Fruit fly (Drosophila melanogaster) whole organism, embryonic: ENCODE results near the gene Mtp.

Experiments used
- CG10431 ChIP-seq: fragments of 200-800 bp; sonication (Bioruptor generic); optimal IDR thresholded peaks from 3 replicates; lab custom pipeline; 2018; ENCODE audit warnings: missing biosample characterization, mild to moderate bottlenecking, missing genetic modification characterization
- CG10543 ChIP-seq: fragments of 200-800 bp; sonication (Bioruptor generic); optimal IDR thresholded peaks from 3 replicates; lab custom pipeline; 2017; ENCODE audit warnings: missing biosample characterization, mild to moderate bottlenecking, missing genetic modification characterization, moderate library complexity
- CG11504 ChIP-seq: fragments of 200-800 bp; sonication (Bioruptor generic); optimal IDR thresholded peaks from 3 replicates; lab custom pipeline; 2019; ENCODE audit warnings: missing biosample characterization, mild to moderate bottlenecking, missing genetic modification characterization, moderate library complexity
- CG11723 ChIP-seq: fragments of 200-800 bp; sonication (Bioruptor generic); optimal IDR thresholded peaks from 2 replicates; lab custom pipeline; 2017; ENCODE audit warnings: missing biosample characterization, mild to moderate bottlenecking, missing genetic modification characterization
- CG12104 ChIP-seq: fragments of 200-800 bp; sonication (Bioruptor generic); optimal IDR thresholded peaks from 3 replicates; lab custom pipeline; 2016; ENCODE audit warnings: missing biosample characterization, missing genetic modification characterization
- CG12744 ChIP-seq: fragments of 200-800 bp; sonication (Bioruptor generic); optimal IDR thresholded peaks from 2 replicates; lab custom pipeline; 2016; ENCODE audit warnings: missing biosample characterization, missing genetic modification characterization
- CG12769 ChIP-seq: fragments of 200-800 bp; sonication (Bioruptor generic); optimal IDR thresholded peaks from 2 replicates; lab custom pipeline; 2019; ENCODE audit warnings: missing biosample characterization, mild to moderate bottlenecking, missing genetic modification characterization, moderate library complexity
- CG13894 ChIP-seq: fragments of 200-800 bp; sonication (Bioruptor generic); optimal IDR thresholded peaks from 3 replicates; lab custom pipeline; 2018; ENCODE audit warnings: missing biosample characterization, mild to moderate bottlenecking, missing genetic modification characterization, moderate library complexity
- CG15011 ChIP-seq: fragments of 200-800 bp; sonication (Bioruptor generic); optimal IDR thresholded peaks from 3 replicates; lab custom pipeline; 2018; ENCODE audit warnings: missing biosample characterization, mild to moderate bottlenecking, missing genetic modification characterization
- CG15073 ChIP-seq: fragments of 200-800 bp; sonication (Bioruptor generic); optimal IDR thresholded peaks from 2 replicates; lab custom pipeline; 2016; ENCODE audit warnings: missing biosample characterization, missing genetic modification characterization
- CG15269 ChIP-seq: fragments of 200-800 bp; sonication (Bioruptor generic); optimal IDR thresholded peaks from 2 replicates; lab custom pipeline; 2018; ENCODE audit warnings: missing biosample characterization, mild to moderate bottlenecking, missing genetic modification characterization, moderate library complexity
- CG15514 ChIP-seq: fragments of 200-800 bp; sonication (Bioruptor generic); optimal IDR thresholded peaks from 3 replicates; lab custom pipeline; 2017; ENCODE audit warnings: missing biosample characterization, missing genetic modification characterization, mild to moderate bottlenecking, moderate library complexity, missing genetic modification reagents
- CG16779 ChIP-seq: fragments of 200-800 bp; sonication (Bioruptor generic); IDR thresholded peaks from 2 replicates; pipeline ENCODE4 v1.3.6; 2022; ENCODE audit warnings: missing biosample characterization, missing genetic modification characterization
- CG17186 ChIP-seq: fragments of 200-800 bp; sonication (Bioruptor generic); optimal IDR thresholded peaks from 3 replicates; lab custom pipeline; 2017; ENCODE audit warnings: missing biosample characterization, missing genetic modification reagents, missing genetic modification characterization
- CG17385 ChIP-seq: fragments of 200-800 bp; sonication (Bioruptor generic); optimal IDR thresholded peaks from 3 replicates; lab custom pipeline; 2018; ENCODE audit warnings: missing biosample characterization, mild to moderate bottlenecking, missing genetic modification characterization
- CG30020 ChIP-seq: fragments of 200-800 bp; optimal IDR thresholded peaks from 2 replicates; lab custom pipeline; 2019; ENCODE audit warnings: missing biosample characterization, mild to moderate bottlenecking, missing genetic modification characterization, moderate library complexity
- CG31441 ChIP-seq: fragments of 200-800 bp; sonication (Bioruptor generic); IDR thresholded peaks from 2 replicates; pipeline ENCODE4 v1.3.6; 2022; ENCODE audit warnings: missing biosample characterization, missing genetic modification characterization
- CG32767 ChIP-seq: fragments of 200-800 bp; sonication (Bioruptor generic); IDR thresholded peaks from 2 replicates; pipeline ENCODE4 v1.3.6; 2022; ENCODE audit warnings: missing biosample characterization, missing genetic modification characterization
- CG7786 ChIP-seq: fragments of 200-800 bp; sonication (Bioruptor generic); optimal IDR thresholded peaks from 2 replicates; lab custom pipeline; 2016; ENCODE audit warnings: missing biosample characterization, missing genetic modification characterization
- CG8290 ChIP-seq, 3 experiments: fragments of 200-800 bp; sonication (Bioruptor generic); optimal IDR thresholded peaks; 2 replicates each; lab custom pipeline; 2016 to 2019; ENCODE audit warnings: missing biosample characterization in 3 of 3, missing genetic modification characterization in 3 of 3, mild to moderate bottlenecking in 2 of 3, moderate library complexity in 1 of 3
- CG9437 ChIP-seq: fragments of 200-800 bp; sonication (Bioruptor generic); optimal IDR thresholded peaks from 2 replicates; lab custom pipeline; 2018; ENCODE audit warnings: missing biosample characterization, mild to moderate bottlenecking, missing genetic modification characterization
- Camta ChIP-seq: fragments of 200-800 bp; sonication (Bioruptor generic); optimal IDR thresholded peaks from 2 replicates; lab custom pipeline; 2016; ENCODE audit warnings: missing biosample characterization, missing genetic modification characterization
- CkIIα-i1 ChIP-seq: fragments of 200-800 bp; sonication (Bioruptor generic); IDR thresholded peaks from 2 replicates; pipeline ENCODE4 v1.3.6; 2022; ENCODE audit warnings: missing biosample characterization, missing genetic modification characterization
- Drgx ChIP-seq: fragments of 200-800 bp; sonication (Bioruptor generic); IDR thresholded peaks from 2 replicates; pipeline ENCODE4 v1.3.6; 2022; ENCODE audit warnings: missing biosample characterization, missing genetic modification characterization
- E2f2 ChIP-seq: fragments of 200-800 bp; sonication (Bioruptor generic); IDR thresholded peaks from 2 replicates; pipeline ENCODE4 v1.3.6; 2022; ENCODE audit warnings: missing biosample characterization, missing genetic modification characterization
- H15 ChIP-seq: fragments of 200-800 bp; sonication (Bioruptor generic); IDR thresholded peaks from 3 replicates; pipeline ENCODE4 v1.3.6; 2022; ENCODE audit warnings: missing biosample characterization, missing genetic modification characterization
- HLH54F ChIP-seq: fragments of 200-800 bp; sonication (Bioruptor generic); optimal IDR thresholded peaks from 3 replicates; lab custom pipeline; 2016; ENCODE audit warnings: missing biosample characterization, missing genetic modification characterization
- Hand ChIP-seq: fragments of 200-800 bp; sonication (Bioruptor generic); optimal IDR thresholded peaks from 2 replicates; lab custom pipeline; 2017; ENCODE audit warnings: mild to moderate bottlenecking, missing biosample characterization, missing genetic modification reagents, missing genetic modification characterization
- Hr39 ChIP-seq: fragments of >200 bp; optimal IDR thresholded peaks from 2 replicates; lab custom pipeline; 2017
- Lpt ChIP-seq: fragments of >200 bp; optimal IDR thresholded peaks from 2 replicates; lab custom pipeline; 2018; ENCODE audit warnings: missing biosample characterization, missing genetic modification characterization
- MBD-R2 ChIP-seq: fragments of 200-800 bp; sonication (Bioruptor generic); IDR thresholded peaks from 2 replicates; pipeline ENCODE4 v1.3.6; 2022; ENCODE audit warnings: missing biosample characterization, missing genetic modification characterization
- Neu2 ChIP-seq: fragments of 200-800 bp; sonication (Bioruptor generic); optimal IDR thresholded peaks from 3 replicates; lab custom pipeline; 2016; ENCODE audit warnings: missing biosample characterization, missing genetic modification characterization, borderline replicate concordance
- PHDP ChIP-seq: fragments of 200-800 bp; sonication (Bioruptor generic); optimal IDR thresholded peaks from 3 replicates; lab custom pipeline; 2018; ENCODE audit warnings: missing biosample characterization, mild to moderate bottlenecking, missing genetic modification characterization, moderate library complexity
- YL-1 ChIP-seq: fragments of 200-800 bp; sonication (Bioruptor generic); optimal IDR thresholded peaks from 3 replicates; lab custom pipeline; 2017; ENCODE audit warnings: missing biosample characterization, mild to moderate bottlenecking, missing genetic modification characterization
- al ChIP-seq: fragments of 200-800 bp; sonication (Bioruptor generic); IDR thresholded peaks from 2 replicates; pipeline ENCODE4 v1.3.6; 2022; ENCODE audit warnings: missing biosample characterization, missing genetic modification characterization
- cas ChIP-seq: fragments of 200-800 bp; sonication (Bioruptor generic); IDR thresholded peaks from 2 replicates; pipeline ENCODE4 v1.3.6; 2022; ENCODE audit warnings: missing biosample characterization, missing genetic modification characterization
- croc ChIP-seq: fragments of 200-800 bp; sonication (Bioruptor generic); conservative IDR thresholded peaks from 3 replicates; pipeline ENCODE4 v1.3.6; 2022; ENCODE audit warnings: missing biosample characterization, missing genetic modification characterization
- dan ChIP-seq: fragments of 200-800 bp; sonication (Bioruptor generic); IDR thresholded peaks from 2 replicates; pipeline ENCODE4 v1.3.6; 2022; ENCODE audit warnings: missing biosample characterization, missing genetic modification characterization
- dati ChIP-seq: fragments of 200-800 bp; sonication (Bioruptor generic); IDR thresholded peaks from 2 replicates; pipeline ENCODE4 v1.3.6; 2022; ENCODE audit warnings: missing biosample characterization, missing genetic modification characterization
- eyg ChIP-seq: fragments of 200-800 bp; sonication (Bioruptor generic); optimal IDR thresholded peaks from 3 replicates; lab custom pipeline; 2016; ENCODE audit warnings: missing biosample characterization, missing genetic modification characterization
- gce ChIP-seq: fragments of 200-800 bp; sonication (Bioruptor generic); IDR thresholded peaks from 3 replicates; pipeline ENCODE4 v1.3.6; 2022; ENCODE audit warnings: missing biosample characterization, missing genetic modification characterization
- gfzf ChIP-seq: fragments of 200-800 bp; sonication (Bioruptor generic); optimal IDR thresholded peaks from 2 replicates; lab custom pipeline; 2016; ENCODE audit warnings: missing biosample characterization, mild to moderate bottlenecking, missing genetic modification characterization, moderate library complexity
- grn ChIP-seq: fragments of 200-800 bp; sonication (Bioruptor generic); optimal IDR thresholded peaks from 3 replicates; lab custom pipeline; 2017; ENCODE audit warnings: missing biosample characterization, missing genetic modification characterization
- hkb ChIP-seq, 2 experiments: fragments of 200-800 bp in 1 of 2; fragments of >200 bp in 1 of 2; sonication (Bioruptor generic) in 1 of 2; IDR thresholded peaks in 1 of 2; optimal IDR thresholded peaks in 1 of 2; 2 replicates each; pipeline versions ENCODE4 v1.3.6 to Lab custom; 2017 to 2022; ENCODE audit warnings: missing biosample characterization in 1 of 2, missing genetic modification characterization in 1 of 2
- oc ChIP-seq: fragments of 200-800 bp; sonication (Bioruptor generic); optimal IDR thresholded peaks from 2 replicates; lab custom pipeline; 2018; ENCODE audit warnings: missing biosample characterization, mild to moderate bottlenecking, missing genetic modification characterization, moderate library complexity
- pan ChIP-seq, 4 experiments: fragments of >200 bp in 3 of 4; fragments of 200-800 bp in 1 of 4; sonication (Bioruptor generic) in 1 of 4; optimal IDR thresholded peaks in 3 of 4; IDR thresholded peaks in 1 of 4; 2 replicates each; pipeline versions ENCODE4 v1.3.6 to Lab custom; 2017 to 2022; ENCODE audit warnings: missing biosample characterization in 2 of 4, missing genetic modification characterization in 2 of 4, mixed read lengths in 1 of 4
- stwl ChIP-seq: fragments of 200-800 bp; sonication (Bioruptor generic); optimal IDR thresholded peaks from 3 replicates; lab custom pipeline; 2018; ENCODE audit warnings: missing biosample characterization, mild to moderate bottlenecking, missing genetic modification characterization, moderate library complexity
- sug ChIP-seq: fragments of 200-800 bp; optimal IDR thresholded peaks from 2 replicates; lab custom pipeline; 2019; ENCODE audit warnings: missing biosample characterization, mild to moderate bottlenecking, missing genetic modification characterization, moderate library complexity
- zen2 ChIP-seq: fragments of 200-800 bp; sonication (Bioruptor generic); IDR thresholded peaks from 3 replicates; pipeline ENCODE4 v1.3.6; 2022; ENCODE audit warnings: missing biosample characterization, missing genetic modification characterization; ENCODE audit not compliant: partially characterized antibody

Gene Mtp

dm6 chr2L:20869804-20870295, 52.8 kb downstream of the Mtp start, which contains the start of gene CG14401:
CG14401 (plus strand) TSS chr2L:20869854.
- TF ChIP-seq zen2 (GFP tag; lab: Robert Waterston, UW), result no peak; the same call in 2 of the 3 replicates
- TF ChIP-seq Neu2 (GFP tag; lab: Kevin White, UChicago), result no peak
- no peak for TF ChIP-seq Hand
- no peak for TF ChIP-seq E2f2 (GFP tag; lab: Robert Waterston, UW)
- TF ChIP-seq cas (GFP tag; lab: Robert Waterston, UW), result no peak
- no peak for TF ChIP-seq H15 (GFP tag; lab: Robert Waterston, UW)
- no peak for TF ChIP-seq CG10431
- no peak for TF ChIP-seq gfzf
- no peak for TF ChIP-seq CG9437
- no peak for TF ChIP-seq stwl
- no peak for TF ChIP-seq gce (GFP tag; lab: Robert Waterston, UW)
- no peak for TF ChIP-seq CG12104 (GFP tag; lab: Kevin White, UChicago)
- TF ChIP-seq oc (tag; lab: Kevin White, UChicago), result no peak
- peak; percentile 72 for TF ChIP-seq CG10543
- no peak for TF ChIP-seq CG11723
- peak; percentile 16 for TF ChIP-seq CG12769 (tag; lab: Kevin White, UChicago)
- no peak for TF ChIP-seq croc (GFP tag; lab: Robert Waterston, UW)
- TF ChIP-seq Camta (GFP tag; lab: Kevin White, UChicago), result no peak
- TF ChIP-seq CkIIα-i1, result no peak
- peak; percentile 39; the same call in 1 of the 2 replicates for TF ChIP-seq Drgx (GFP tag; lab: Robert Waterston, UW)
- TF ChIP-seq CG11504, result no peak
- no peak for TF ChIP-seq al
- TF ChIP-seq sug (tag; lab: Kevin White, UChicago), result no peak
- peak; percentile 20; the same call in 1 of the 2 replicates for TF ChIP-seq MBD-R2 (GFP tag; lab: Robert Waterston, UW)
- no peak for TF ChIP-seq PHDP (tag; lab: Kevin White, UChicago)
- no peak for TF ChIP-seq CG15269 (tag; lab: Kevin White, UChicago)
- no peak for TF ChIP-seq Lpt (GFP tag; lab: Kevin White, UChicago)
- TF ChIP-seq hkb (optimal IDR thresholded peaks at IDR 0.05; lab: Kevin White, UChicago), result no peak
- 0 out of 2 replicates have a peak, but pooled peaks have one; percentile 25 for TF ChIP-seq hkb (GFP tag; IDR thresholded peaks at IDR 0.05; lab: Robert Waterston, UW)
- TF ChIP-seq CG32767 (GFP tag; lab: Robert Waterston, UW), result no peak
- TF ChIP-seq grn (GFP tag; lab: Kevin White, UChicago), result no peak
- TF ChIP-seq CG15073, result no peak
- TF ChIP-seq CG17385 (GFP tag; lab: Kevin White, UChicago), result no peak
- TF ChIP-seq CG31441, result no peak
- 0 out of 2 replicates have a peak, but pooled peaks have one; percentile 55 for TF ChIP-seq CG16779 (GFP tag; lab: Robert Waterston, UW)
- TF ChIP-seq CG15514 (GFP tag; lab: Kevin White, UChicago), result no peak
- TF ChIP-seq CG7786, result no peak
- no peak for TF ChIP-seq pan (optimal IDR thresholded peaks at IDR 0.05; lab: Kevin White, UChicago)
- peak in 1 of 2 experiments; percentile 25 for TF ChIP-seq pan (GFP tag; optimal IDR thresholded peaks at IDR 0.05 in 1 of 2, IDR thresholded peaks at IDR 0.05 in 1 of 2)
- TF ChIP-seq dati (GFP tag; lab: Robert Waterston, UW), result no peak
- no peak for TF ChIP-seq YL-1 (GFP tag; lab: Kevin White, UChicago)
- TF ChIP-seq HLH54F (GFP tag; lab: Kevin White, UChicago), result no peak
- no peak for TF ChIP-seq dan (GFP tag; lab: Robert Waterston, UW)
- no peak for TF ChIP-seq CG17186 (GFP tag; lab: Kevin White, UChicago)
- peak; percentile 94 for TF ChIP-seq CG13894 (tag; lab: Kevin White, UChicago)
- no peak for TF ChIP-seq CG8290 (GFP tag; optimal IDR thresholded peaks at IDR 0.05; lab: Kevin White, UChicago)
- TF ChIP-seq CG8290 (tag; optimal IDR thresholded peaks at IDR 0.05; lab: Kevin White, UChicago), result peak in 1 of 2 experiments; percentile 44
- no peak for TF ChIP-seq Hr39 (lab: Kevin White, UChicago)
- no peak for TF ChIP-seq CG12744 (GFP tag; lab: Kevin White, UChicago)
- TF ChIP-seq CG15011, result no peak
- no peak for TF ChIP-seq CG30020
- no peak for TF ChIP-seq eyg
